Fruit fly (Drosophila melanogaster): ENCODE results near the gene tacc.

The tacc gene

dm6 chr3R:4731006-4731405 is 17.9 kb downstream of the tacc start:
- TF ChIP-seq Blimp-1 (GFP tag; optimal IDR thresholded peaks at IDR 0.05) (peak; percentile 50), cg (GFP tag; optimal IDR thresholded peaks at IDR 0.05) (no peak), Aef1 (GFP tag; IDR thresholded peaks at IDR 0.05) (no peak), kni (GFP tag; optimal IDR thresholded peaks at IDR 0.05) (peak; percentile 67), D19A (tag; optimal IDR thresholded peaks at IDR 0.05) (peak; percentile 28), tna (GFP tag; IDR thresholded peaks at IDR 0.05; ENCODE audit: partially characterized antibody) (no peak), shn (GFP tag; optimal IDR thresholded peaks at IDR 0.05) (no peak), gsb-n (tag; optimal IDR thresholded peaks at IDR 0.05) (peak; percentile 27), Med (GFP tag) (peak; percentile 40), CG1603 (tag; optimal IDR thresholded peaks at IDR 0.05) (peak; percentile 22), az2 (GFP tag; optimal IDR thresholded peaks at IDR 0.05) (no peak), croc (GFP tag; conservative IDR thresholded peaks at IDR 0.05) (no peak), row (GFP tag; IDR thresholded peaks at IDR 0.05) (peak; percentile 32; the same call in 2 of the 3 replicates), CG17359 (tag; optimal IDR thresholded peaks at IDR 0.05) (peak; percentile 41), Xrp1 (GFP tag; IDR thresholded peaks at IDR 0.05) (peak; percentile 37; the same call in 1 of the 2 replicates), pb (GFP tag; optimal IDR thresholded peaks at IDR 0.05) (no peak), CG2678 (tag; optimal IDR thresholded peaks at IDR 0.05) (peak; percentile 11), Oli (tag; optimal IDR thresholded peaks at IDR 0.05) (no peak), gem (tag; optimal IDR thresholded peaks at IDR 0.05) (peak; percentile 45), Hr78 (GFP tag; optimal IDR thresholded peaks at IDR 0.05) (peak in 1 of 2 experiments; percentile 76), ATbp (GFP tag; optimal IDR thresholded peaks at IDR 0.05) (peak; percentile 44), h (optimal IDR thresholded peaks at IDR 0.05) (no peak), oc (tag; optimal IDR thresholded peaks at IDR 0.05) (peak; percentile 41), Ets65A (GFP tag) (peak; percentile 1), bsh (GFP tag; optimal IDR thresholded peaks at IDR 0.05) (peak in 1 of 2 experiments; percentile 21), amos (GFP tag; IDR thresholded peaks at IDR 0.05; ENCODE audit: partially characterized antibody) (no peak), CG18262 (tag; optimal IDR thresholded peaks at IDR 0.05) (peak; percentile 43), esg (GFP tag; conservative IDR thresholded peaks at IDR 0.05) (no peak), CG6683 (GFP tag; optimal IDR thresholded peaks at IDR 0.05) (no peak), sens (GFP tag) (peak; percentile 73), CG8388 (GFP tag; optimal IDR thresholded peaks at IDR 0.05) (peak; percentile 30), dmrt99B (tag; optimal IDR thresholded peaks at IDR 0.05) (peak; percentile 42), CG7928 (GFP tag; optimal IDR thresholded peaks at IDR 0.05) (no peak), CG10267 (tag; optimal IDR thresholded peaks at IDR 0.05) (no peak), CG13424 (tag; optimal IDR thresholded peaks at IDR 0.05) (peak; percentile 2), ken (GFP tag; IDR thresholded peaks at IDR 0.05) (0 out of 3 replicates have a peak, but pooled peaks have one; percentile 8), vvl (GFP tag; IDR thresholded peaks at IDR 0.05) (peak; percentile 35), phol (tag; optimal IDR thresholded peaks at IDR 0.05) (peak; percentile 13), CG2712 (tag; optimal IDR thresholded peaks at IDR 0.05) (peak; percentile 41), CG31441 (GFP tag; IDR thresholded peaks at IDR 0.05) (0 out of 2 replicates have a peak, but pooled peaks have one; percentile 29), Doc3 (GFP tag; IDR thresholded peaks at IDR 0.05; ENCODE audit: partially characterized antibody) (no peak), Max (GFP tag; optimal IDR thresholded peaks at IDR 0.05) (no peak), grau (tag; optimal IDR thresholded peaks at IDR 0.05) (peak; percentile 69), CG17829 (tag; optimal IDR thresholded peaks at IDR 0.05) (peak; percentile 16), prd (optimal IDR thresholded peaks at IDR 0.05) (no peak), prd (GFP tag; IDR thresholded peaks at IDR 0.05) (peak; percentile 10; the same call in 1 of the 3 replicates), fd3F (GFP tag; optimal IDR thresholded peaks at IDR 0.05) (no peak), ci (GFP tag; IDR thresholded peaks at IDR 0.05) (peak; percentile 39; the same call in 1 of the 3 replicates)

All from whole organism, embryonic.